Worm (Caenorhabditis elegans) whole organism, late embryonic: ENCODE results near the gene E04D5.4.

Experiments used
- K02D7.2 ChIP-seq: sonication (generic microtip); optimal IDR thresholded peaks from 2 replicates; lab custom pipeline; 2017; ENCODE audit warnings: mild to moderate bottlenecking, missing genetic modification characterization, missing compliant biosample characterization
- T23F11.4 ChIP-seq: fragments of 200-800 bp; sonication (Bioruptor generic); optimal IDR thresholded peaks from 2 replicates; lab custom pipeline; 2018; ENCODE audit warnings: mild to moderate bottlenecking, missing genetic modification characterization, missing compliant biosample characterization
- ama-1 ChIP-seq: fragments of 150-350 bp; optimal IDR thresholded peaks from 2 replicates; lab custom pipeline; 2014
- ceh-48 ChIP-seq: sonication (generic microtip); optimal IDR thresholded peaks from 2 replicates; lab custom pipeline; 2016; ENCODE audit warnings: missing genetic modification characterization, inconsistent platforms, missing compliant biosample characterization
- ets-4 ChIP-seq: sonication (generic microtip); optimal IDR thresholded peaks from 2 replicates; lab custom pipeline; 2016; ENCODE audit warnings: missing genetic modification characterization, missing compliant biosample characterization
- fkh-6 ChIP-seq: sonication (generic microtip); optimal IDR thresholded peaks from 2 replicates; lab custom pipeline; 2016; ENCODE audit warnings: missing genetic modification characterization, missing compliant biosample characterization
- hlh-30 ChIP-seq: sonication (generic microtip); optimal IDR thresholded peaks from 2 replicates; lab custom pipeline; 2017; ENCODE audit warnings: antibody characterized with exemption, missing genetic modification characterization, missing compliant biosample characterization; ENCODE audit not compliant: insufficient read depth
- unc-42 ChIP-seq: sonication (generic microtip); optimal IDR thresholded peaks from 2 replicates; lab custom pipeline; 2016; ENCODE audit warnings: missing genotype, missing genetic modification characterization, missing compliant biosample characterization

ce11 chrII:10443898-10444297, 3.8 kb downstream of the E04D5.4 start:
- TF ChIP-seq ama-1 (lab: Kevin White, UChicago) (no peak), ceh-48 (no peak), hlh-30 (no peak), ets-4 (tag; lab: Kevin White, UChicago) (no peak), T23F11.4 (GFP tag; lab: Kevin White, UChicago) (no peak), K02D7.2 (tag; lab: Kevin White, UChicago) (no peak), unc-42 (tag; lab: Kevin White, UChicago) (no peak), fkh-6 (tag; lab: Kevin White, UChicago) (no peak)
